Worm (Caenorhabditis elegans) whole organism, L1 larva: ENCODE results near the gene F41H10.2.

Experiments
- F16B12.6 ChIP-seq: fragments of 150-350 bp; optimal IDR thresholded peaks from 2 replicates; lab custom pipeline; 2014; ENCODE audit warnings: missing biosample characterization, missing genetic modification characterization
- nhr-76 ChIP-seq: sonication (generic microtip); optimal IDR thresholded peaks from 2 replicates; lab custom pipeline; 2017; ENCODE audit warnings: missing biosample characterization, missing genetic modification characterization

ce11 chrIV:5396769-5397168, 15.3 kb downstream of the F41H10.2 start, which contains the start of gene ZK616.3:
- no peak for TF ChIP-seq F16B12.6
- TF ChIP-seq nhr-76 (tag; lab: Kevin White, UChicago) = no peak
